Fruit fly (Drosophila melanogaster) whole organism, embryonic: ENCODE results near the gene Obp19a.

Experiments used
- Adf1 ChIP-seq: fragments of 200-800 bp; sonication (Bioruptor generic); IDR thresholded peaks from 2 replicates; pipeline ENCODE4 v1.3.6; 2022; ENCODE audit warnings: missing biosample characterization, missing genetic modification characterization
- CG10209 ChIP-seq: fragments of 200-800 bp; sonication (Bioruptor generic); optimal IDR thresholded peaks from 3 replicates; lab custom pipeline; 2017; ENCODE audit warnings: missing biosample characterization, mild to moderate bottlenecking, missing genetic modification characterization, missing genetic modification reagents
- CG10274 ChIP-seq: fragments of 200-800 bp; sonication (Bioruptor generic); optimal IDR thresholded peaks from 3 replicates; lab custom pipeline; 2017; ENCODE audit warnings: missing biosample characterization, mild to moderate bottlenecking, missing genetic modification characterization
- CG10959 ChIP-seq: fragments of 200-800 bp; sonication (Bioruptor generic); IDR thresholded peaks from 2 replicates; pipeline ENCODE4 v1.3.6; 2022; ENCODE audit warnings: missing biosample characterization, missing genetic modification characterization
- CG11696 ChIP-seq: fragments of 200-800 bp; sonication (Bioruptor generic); IDR thresholded peaks from 2 replicates; pipeline ENCODE4 v1.3.6; 2022; ENCODE audit warnings: missing biosample characterization, missing genetic modification characterization
- CG11723 ChIP-seq: fragments of 200-800 bp; sonication (Bioruptor generic); optimal IDR thresholded peaks from 2 replicates; lab custom pipeline; 2017; ENCODE audit warnings: missing biosample characterization, mild to moderate bottlenecking, missing genetic modification characterization
- CG13287 ChIP-seq: fragments of 200-800 bp; sonication (Bioruptor generic); IDR thresholded peaks from 2 replicates; pipeline ENCODE4 v1.3.6; 2022; ENCODE audit warnings: missing biosample characterization, missing genetic modification characterization; ENCODE audit not compliant: partially characterized antibody
- CG14860 ChIP-seq: fragments of 200-800 bp; sonication (Bioruptor generic); IDR thresholded peaks from 3 replicates; pipeline ENCODE4 v1.3.6; 2022; ENCODE audit warnings: missing biosample characterization, missing genetic modification characterization; ENCODE audit not compliant: partially characterized antibody
- CG15479 ChIP-seq: fragments of 200-800 bp; sonication (Bioruptor generic); optimal IDR thresholded peaks from 3 replicates; lab custom pipeline; 2019; ENCODE audit warnings: missing biosample characterization, mild to moderate bottlenecking, missing genetic modification characterization, moderate library complexity
- CG16779 ChIP-seq: fragments of 200-800 bp; sonication (Bioruptor generic); IDR thresholded peaks from 2 replicates; pipeline ENCODE4 v1.3.6; 2022; ENCODE audit warnings: missing biosample characterization, missing genetic modification characterization
- CG17186 ChIP-seq: fragments of 200-800 bp; sonication (Bioruptor generic); optimal IDR thresholded peaks from 3 replicates; lab custom pipeline; 2017; ENCODE audit warnings: missing biosample characterization, missing genetic modification reagents, missing genetic modification characterization
- CG17612 ChIP-seq: fragments of 200-800 bp; sonication (Bioruptor generic); IDR thresholded peaks from 2 replicates; pipeline ENCODE4 v1.3.6; 2022; ENCODE audit warnings: missing biosample characterization, missing genetic modification characterization
- CG18262 ChIP-seq: fragments of 200-800 bp; optimal IDR thresholded peaks from 3 replicates; lab custom pipeline; 2019; ENCODE audit warnings: missing biosample characterization, mild to moderate bottlenecking, missing genetic modification characterization, moderate library complexity
- CG2120 ChIP-seq: fragments of 200-800 bp; sonication (Bioruptor generic); optimal IDR thresholded peaks from 3 replicates; lab custom pipeline; 2016; ENCODE audit warnings: missing biosample characterization, missing genetic modification characterization
- CG3163 ChIP-seq: fragments of 200-800 bp; sonication (Bioruptor generic); optimal IDR thresholded peaks from 3 replicates; lab custom pipeline; 2016; ENCODE audit warnings: missing biosample characterization, missing genetic modification characterization
- CG32767 ChIP-seq: fragments of 200-800 bp; sonication (Bioruptor generic); IDR thresholded peaks from 2 replicates; pipeline ENCODE4 v1.3.6; 2022; ENCODE audit warnings: missing biosample characterization, missing genetic modification characterization
- CG32772 ChIP-seq: fragments of 200-800 bp; sonication (Bioruptor generic); IDR thresholded peaks from 2 replicates; pipeline ENCODE4 v1.3.6; 2022; ENCODE audit warnings: missing biosample characterization, missing genetic modification characterization
- CG3726 ChIP-seq: fragments of 200-800 bp; sonication (Bioruptor generic); IDR thresholded peaks from 3 replicates; pipeline ENCODE4, ENCODE4 v1.3.6; 2022; ENCODE audit warnings: missing biosample characterization, missing genetic modification characterization
- CG5180 ChIP-seq: fragments of 200-800 bp; sonication (Bioruptor generic); optimal IDR thresholded peaks from 3 replicates; lab custom pipeline; 2017; ENCODE audit warnings: missing biosample characterization, missing genetic modification characterization, mild to moderate bottlenecking, moderate library complexity, missing genetic modification reagents
- CG6813 ChIP-seq: fragments of 200-800 bp; sonication (Bioruptor generic); optimal IDR thresholded peaks from 2 replicates; lab custom pipeline; 2017; ENCODE audit warnings: missing biosample characterization, missing genetic modification characterization, mild to moderate bottlenecking, moderate library complexity, missing genetic modification reagents
- CG7963 ChIP-seq: fragments of 200-800 bp; sonication (Bioruptor generic); IDR thresholded peaks from 3 replicates; pipeline ENCODE4 v1.3.6; 2022; ENCODE audit warnings: missing biosample characterization, missing genetic modification characterization; ENCODE audit not compliant: partially characterized antibody
- CG8359 ChIP-seq: fragments of 200-800 bp; sonication (Bioruptor generic); optimal IDR thresholded peaks from 2 replicates; lab custom pipeline; 2017; ENCODE audit warnings: missing biosample characterization, mild to moderate bottlenecking, missing genetic modification characterization, borderline replicate concordance
- Drgx ChIP-seq: fragments of 200-800 bp; sonication (Bioruptor generic); IDR thresholded peaks from 2 replicates; pipeline ENCODE4 v1.3.6; 2022; ENCODE audit warnings: missing biosample characterization, missing genetic modification characterization
- H2.0 ChIP-seq: fragments of 200-800 bp; sonication (Bioruptor generic); IDR thresholded peaks from 2 replicates; pipeline ENCODE4 v1.3.6; 2022; ENCODE audit warnings: missing biosample characterization, missing genetic modification characterization
- Hr3 ChIP-seq: fragments of 200-800 bp; sonication (Bioruptor generic); optimal IDR thresholded peaks from 3 replicates; lab custom pipeline; 2016; ENCODE audit warnings: missing biosample characterization, missing genetic modification characterization
- Max ChIP-seq: fragments of 200-800 bp; sonication (Bioruptor generic); optimal IDR thresholded peaks from 2 replicates; lab custom pipeline; 2016; ENCODE audit warnings: missing biosample characterization, mild to moderate bottlenecking, missing genetic modification characterization
- NfI ChIP-seq: fragments of 200-800 bp; sonication (Bioruptor generic); optimal IDR thresholded peaks from 3 replicates; lab custom pipeline; 2018; ENCODE audit warnings: missing biosample characterization, mild to moderate bottlenecking, missing genetic modification characterization, moderate library complexity
- Oli ChIP-seq: fragments of 200-800 bp; sonication (Bioruptor generic); optimal IDR thresholded peaks from 2 replicates; lab custom pipeline; 2018; ENCODE audit warnings: missing biosample characterization, mild to moderate bottlenecking, missing genetic modification characterization, moderate library complexity
- Rfx ChIP-seq: fragments of 200-800 bp; sonication (Bioruptor generic); IDR thresholded peaks from 2 replicates; pipeline ENCODE4 v1.3.6; 2022; ENCODE audit warnings: missing biosample characterization, missing genetic modification characterization
- Ssrp ChIP-seq: fragments of 200-800 bp; sonication (Bioruptor generic); optimal IDR thresholded peaks from 2 replicates; lab custom pipeline; 2018; ENCODE audit warnings: missing biosample characterization, mild to moderate bottlenecking, missing genetic modification characterization, moderate library complexity
- Taf1 ChIP-seq: fragments of 200-800 bp; sonication (Bioruptor generic); IDR thresholded peaks from 2 replicates; pipeline ENCODE4 v1.3.6; 2022; ENCODE audit warnings: missing biosample characterization, missing genetic modification characterization
- Tbp ChIP-seq: fragments of >200 bp; optimal IDR thresholded peaks from 2 replicates; lab custom pipeline; 2018; ENCODE audit warnings: missing biosample characterization, missing genetic modification characterization
- cad ChIP-seq: fragments of >200 bp; optimal IDR thresholded peaks from 2 replicates; lab custom pipeline; 2017; ENCODE audit warnings: missing biosample characterization, missing genetic modification characterization
- cas ChIP-seq: fragments of 200-800 bp; sonication (Bioruptor generic); IDR thresholded peaks from 2 replicates; pipeline ENCODE4 v1.3.6; 2022; ENCODE audit warnings: missing biosample characterization, missing genetic modification characterization
- crc ChIP-seq: fragments of 200-800 bp; sonication (Bioruptor generic); optimal IDR thresholded peaks from 2 replicates; lab custom pipeline; 2016; ENCODE audit warnings: missing biosample characterization, missing genetic modification characterization
- gt ChIP-seq: fragments of 200-800 bp; sonication (Bioruptor generic); IDR thresholded peaks from 2 replicates; pipeline ENCODE4 v1.3.6; 2022; ENCODE audit warnings: missing biosample characterization, missing genetic modification characterization
- hkb ChIP-seq, 2 experiments: fragments of 200-800 bp in 1 of 2; fragments of >200 bp in 1 of 2; sonication (Bioruptor generic) in 1 of 2; IDR thresholded peaks in 1 of 2; optimal IDR thresholded peaks in 1 of 2; 2 replicates each; pipeline versions ENCODE4 v1.3.6 to Lab custom; 2017 to 2022; ENCODE audit warnings: missing biosample characterization in 1 of 2, missing genetic modification characterization in 1 of 2
- knrl ChIP-seq: fragments of 200-800 bp; sonication (Bioruptor generic); IDR thresholded peaks from 3 replicates; pipeline ENCODE4 v1.3.6; 2022; ENCODE audit warnings: missing biosample characterization, missing genetic modification characterization; ENCODE audit not compliant: partially characterized antibody
- pfk ChIP-seq: fragments of 200-800 bp; sonication (Bioruptor generic); optimal IDR thresholded peaks from 2 replicates; lab custom pipeline; 2018; ENCODE audit warnings: missing biosample characterization, mild to moderate bottlenecking, missing genetic modification characterization, moderate library complexity
- slbo ChIP-seq: fragments of 200-800 bp; sonication (Bioruptor generic); IDR thresholded peaks from 2 replicates; pipeline ENCODE4 v1.3.6; 2022; ENCODE audit warnings: missing biosample characterization, missing genetic modification characterization
- tgo ChIP-seq: fragments of 200-800 bp; sonication (Bioruptor generic); IDR thresholded peaks from 3 replicates; pipeline ENCODE4 v1.3.6; 2022; ENCODE audit warnings: missing biosample characterization, missing genetic modification characterization
- tll ChIP-seq, 2 experiments: fragments of 200-800 bp in 1 of 2; fragments of >200 bp in 1 of 2; sonication (Bioruptor generic) in 1 of 2; optimal IDR thresholded peaks; 2 replicates each; lab custom pipeline; 2017 to 2019; ENCODE audit warnings: missing biosample characterization in 2 of 2, missing genetic modification characterization in 2 of 2, mild to moderate bottlenecking in 1 of 2, moderate library complexity in 1 of 2
- tup ChIP-seq: fragments of 200-800 bp; sonication (Bioruptor generic); optimal IDR thresholded peaks from 2 replicates; lab custom pipeline; 2016; ENCODE audit warnings: missing biosample characterization, mild to moderate bottlenecking, missing genetic modification characterization, moderate library complexity
- unpg ChIP-seq: fragments of 200-800 bp; sonication (Bioruptor generic); optimal IDR thresholded peaks from 3 replicates; lab custom pipeline; 2018; ENCODE audit warnings: missing biosample characterization, mild to moderate bottlenecking, missing genetic modification characterization, moderate library complexity
- usp ChIP-seq: fragments of >200 bp; optimal IDR thresholded peaks from 2 replicates; lab custom pipeline; 2017; ENCODE audit warnings: missing biosample characterization, missing genetic modification characterization
- z ChIP-seq: fragments of 200-800 bp; sonication (Bioruptor generic); IDR thresholded peaks from 3 replicates; pipeline ENCODE4 v1.3.6; 2022; ENCODE audit warnings: missing biosample characterization, missing genetic modification characterization
- zen2 ChIP-seq: fragments of 200-800 bp; sonication (Bioruptor generic); IDR thresholded peaks from 3 replicates; pipeline ENCODE4 v1.3.6; 2022; ENCODE audit warnings: missing biosample characterization, missing genetic modification characterization; ENCODE audit not compliant: partially characterized antibody

Obp19a gene

dm6 chrX:20394066-20394913 lies 21.3 kb upstream of the Obp19a start, which contains the start of gene HERC2 (continued):
- TF ChIP-seq H2.0 (GFP tag; lab: Robert Waterston, UW) (peak; percentile 39; the same call in 1 of the 2 replicates), CG5180 (GFP tag; lab: Kevin White, UChicago) (no peak), CG2120 (GFP tag; lab: Kevin White, UChicago) (peak; percentile 74), CG32767 (no peak), Tbp (no peak), CG6813 (GFP tag; lab: Kevin White, UChicago) (no peak), CG11696 (GFP tag; lab: Robert Waterston, UW) (0 out of 2 replicates have a peak, but pooled peaks have one; percentile 12), Taf1 (GFP tag; lab: Robert Waterston, UW) (0 out of 2 replicates have a peak, but pooled peaks have one; percentile 25), z (GFP tag; lab: Robert Waterston, UW) (no peak), CG13287 (GFP tag; lab: Robert Waterston, UW) (peak; percentile 83), Hr3 (GFP tag; lab: Kevin White, UChicago) (peak; percentile 41), pfk (GFP tag; lab: Kevin White, UChicago) (no peak), Ssrp (no peak), tll (GFP tag; optimal IDR thresholded peaks at IDR 0.05; lab: Kevin White, UChicago) (no peak), CG10274 (GFP tag; lab: Kevin White, UChicago) (no peak), gt (GFP tag; lab: Robert Waterston, UW) (no peak), slbo (peak; percentile 82), Oli (tag; lab: Kevin White, UChicago) (peak; percentile 15), CG3163 (GFP tag; lab: Kevin White, UChicago) (no peak), CG32772 (peak; percentile 70), CG18262 (tag; lab: Kevin White, UChicago) (no peak), CG16779 (no peak), tup (no peak), CG8359 (GFP tag; lab: Kevin White, UChicago) (no peak), knrl (GFP tag; lab: Robert Waterston, UW) (peak; percentile 85), CG17612 (GFP tag; lab: Robert Waterston, UW) (0 out of 2 replicates have a peak, but pooled peaks have one; percentile 12), unpg (no peak), tgo (GFP tag; lab: Robert Waterston, UW) (peak; percentile 66), zen2 (GFP tag; lab: Robert Waterston, UW) (peak; percentile 90), CG7963 (GFP tag; lab: Robert Waterston, UW) (peak; percentile 95), CG11723 (GFP tag; lab: Kevin White, UChicago) (no peak), CG17186 (peak; percentile 17), CG14860 (GFP tag; lab: Robert Waterston, UW) (peak; percentile 89), CG3726 (GFP tag; lab: Robert Waterston, UW) (no peak), CG10209 (GFP tag; lab: Kevin White, UChicago) (no peak), hkb (optimal IDR thresholded peaks at IDR 0.05; lab: Kevin White, UChicago) (no peak), hkb (GFP tag; IDR thresholded peaks at IDR 0.05; lab: Robert Waterston, UW) (no peak), CG15479 (GFP tag; lab: Kevin White, UChicago) (no peak), Adf1 (0 out of 2 replicates have a peak, but pooled peaks have one; percentile 9), usp (GFP tag; lab: Kevin White, UChicago) (no peak), cas (GFP tag; lab: Robert Waterston, UW) (peak; percentile 39; the same call in 1 of the 2 replicates), Max (peak; percentile 25), Drgx (GFP tag; lab: Robert Waterston, UW) (0 out of 2 replicates have a peak, but pooled peaks have one; percentile 16), Rfx (GFP tag; lab: Robert Waterston, UW) (peak; percentile 81), NfI (GFP tag; lab: Kevin White, UChicago) (peak; percentile 22), cad (GFP tag; lab: Kevin White, UChicago) (no peak), crc (GFP tag; lab: Kevin White, UChicago) (no peak), CG10959 (no peak)
